Worm (Caenorhabditis elegans): ENCODE data around the gene lin-39.

lin-39 gene

DNA sequence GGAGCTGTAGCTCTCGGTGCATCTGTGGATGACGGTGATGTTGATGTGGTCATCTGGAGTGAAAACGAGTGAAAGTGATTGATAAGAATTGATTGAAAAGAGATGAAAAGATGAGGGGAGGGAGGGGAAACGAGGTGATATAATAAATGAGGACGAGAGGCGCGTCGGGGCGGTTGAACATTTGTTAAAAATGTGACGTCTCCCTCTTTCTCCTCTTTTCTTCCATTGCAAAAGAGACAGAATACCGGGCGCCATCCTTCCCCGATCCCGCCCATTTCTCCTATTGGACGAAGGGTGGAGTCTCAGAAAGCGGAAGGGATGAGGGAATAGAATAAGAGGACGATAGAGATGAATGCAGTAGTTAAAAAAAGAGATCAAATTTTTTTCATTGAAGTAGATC, 1.8 kb downstream of the lin-39 start:
- no peak for TF ChIP-seq dmd-9 (GFP tag; IDR thresholded peaks at IDR 0.05)
- TF ChIP-seq nhr-41 (GFP tag; IDR thresholded peaks at IDR 0.05) = no peak
- no peak for TF ChIP-seq Y105C5A.15 (GFP tag; IDR thresholded peaks at IDR 0.05)
- TF ChIP-seq ztf-11 (tag; optimal IDR thresholded peaks at IDR 0.05) = no peak
- TF ChIP-seq ceh-32 (tag; optimal IDR thresholded peaks at IDR 0.05; ENCODE audit: poor library complexity) = no peak
- no peak for TF ChIP-seq dve-1 (tag; optimal IDR thresholded peaks at IDR 0.05; ENCODE audit: insufficient read depth)
- no peak for TF ChIP-seq nhr-6 (tag; optimal IDR thresholded peaks at IDR 0.05)
- TF ChIP-seq F10B5.3 (tag; optimal IDR thresholded peaks at IDR 0.05) = no peak
- peak; percentile 11 for TF ChIP-seq mxl-3 (GFP tag; optimal IDR thresholded peaks at IDR 0.05)
- TF ChIP-seq fos-1 (tag; optimal IDR thresholded peaks at IDR 0.05) = no peak
- TF ChIP-seq gei-8 (GFP tag; optimal IDR thresholded peaks at IDR 0.05) = no peak
- no peak for TF ChIP-seq daf-19 (GFP tag; conservative IDR thresholded peaks at IDR 0.05)
- no peak for TF ChIP-seq snpc-1.2 (GFP tag; IDR thresholded peaks at IDR 0.05)
- no peak for TF ChIP-seq spr-3 (GFP tag; optimal IDR thresholded peaks at IDR 0.05)
- no peak for TF ChIP-seq madf-5 (GFP tag; IDR thresholded peaks at IDR 0.05)
- TF ChIP-seq lin-13 (GFP tag; optimal IDR thresholded peaks at IDR 0.05) = no peak
- TF ChIP-seq aly-2 (tag; optimal IDR thresholded peaks at IDR 0.05) = no peak
- peak in 1 of 2 experiments; percentile 76 for TF ChIP-seq lsy-2 (tag; optimal IDR thresholded peaks at IDR 0.05)
- peak; percentile 60; the same call in 1 of the 2 replicates for TF ChIP-seq tra-1 (GFP tag; IDR thresholded peaks at IDR 0.05)
- TF ChIP-seq lim-7 (GFP tag; IDR thresholded peaks at IDR 0.05) = no peak
- peak; percentile 51; the same call in 1 of the 2 replicates for TF ChIP-seq ceh-20 (GFP tag; IDR thresholded peaks at IDR 0.05)
- TF ChIP-seq daf-8 (GFP tag; IDR thresholded peaks at IDR 0.05) = no peak
- TF ChIP-seq sdz-12 (GFP tag; optimal IDR thresholded peaks at IDR 0.05) = no peak
- TF ChIP-seq nhr-10 (tag; optimal IDR thresholded peaks at IDR 0.05) = no peak
- no peak for TF ChIP-seq attf-4 (tag; optimal IDR thresholded peaks at IDR 0.05)
- no peak for TF ChIP-seq pqm-1 (tag; optimal IDR thresholded peaks at IDR 0.05)
- TF ChIP-seq aha-1 (tag) = peak; percentile 30
- TF ChIP-seq Y75B8A.6 (GFP tag; IDR thresholded peaks at IDR 0.05) = no peak
- TF ChIP-seq F44E2.7 (GFP tag; IDR thresholded peaks at IDR 0.05) = no peak
- TF ChIP-seq snpc-4 (tag; optimal IDR thresholded peaks at IDR 0.05) = no peak
- no peak for TF ChIP-seq nhr-28 (tag; optimal IDR thresholded peaks at IDR 0.05)
- TF ChIP-seq lin-38 (GFP tag; IDR thresholded peaks at IDR 0.05) = no peak
- no peak for TF ChIP-seq set-16 (GFP tag; IDR thresholded peaks at IDR 0.05)
- TF ChIP-seq arid-1 (GFP tag; conservative IDR thresholded peaks at IDR 0.05) = no peak
- peak; percentile 10 for TF ChIP-seq mep-1 (tag; optimal IDR thresholded peaks at IDR 0.05)
- TF ChIP-seq spr-1 (tag; optimal IDR thresholded peaks at IDR 0.05) = no peak
- TF ChIP-seq rbr-2 (tag; optimal IDR thresholded peaks at IDR 0.05) = no peak
- TF ChIP-seq zip-11 (GFP tag; IDR thresholded peaks at IDR 0.05) = no peak
- TF ChIP-seq tag-97 (GFP tag; IDR thresholded peaks at IDR 0.05) = no peak
- TF ChIP-seq jun-1 (tag; optimal IDR thresholded peaks at IDR 0.05) = no peak
- no peak for TF ChIP-seq egl-43 (GFP tag; IDR thresholded peaks at IDR 0.05)
- no peak for TF ChIP-seq mdl-1 (tag; optimal IDR thresholded peaks at IDR 0.05)
- no peak for TF ChIP-seq nhr-237 (tag; optimal IDR thresholded peaks at IDR 0.05)
- TF ChIP-seq nhr-42 (GFP tag; IDR thresholded peaks at IDR 0.05) = no peak
- no peak for TF ChIP-seq egl-27 (tag; optimal IDR thresholded peaks at IDR 0.05)
- TF ChIP-seq hlh-30 (tag; optimal IDR thresholded peaks at IDR 0.05; ENCODE audit: insufficient read depth) = no peak
- TF ChIP-seq unc-130 (GFP tag; optimal IDR thresholded peaks at IDR 0.05) = no peak
- TF ChIP-seq zfp-2 (tag; optimal IDR thresholded peaks at IDR 0.05) = no peak
- TF ChIP-seq F49E8.2 (tag; optimal IDR thresholded peaks at IDR 0.05; ENCODE audit: borderline replicate concordance) = no peak
- TF ChIP-seq php-3 (GFP tag; IDR thresholded peaks at IDR 0.05) = no peak
- TF ChIP-seq ces-1 (GFP tag; optimal IDR thresholded peaks at IDR 0.05) = no peak
- no peak for TF ChIP-seq unc-39 (tag; optimal IDR thresholded peaks at IDR 0.05)
- TF ChIP-seq ZK546.5 (tag; optimal IDR thresholded peaks at IDR 0.05) = no peak

Measured in whole organism, L4 larva.